Worm (Caenorhabditis elegans) whole organism, L4 larva: Measurements from ENCODE around the gene argn-1.

Experiments used
- D1046.2 ChIP-seq: fragments of 200-800 bp; sonication (Bioruptor generic); IDR thresholded peaks from 2 replicates; pipeline ENCODE4 v1.3.6; 2022; ENCODE audit warnings: missing genetic modification characterization, missing compliant biosample characterization
- F10B5.3 ChIP-seq: sonication (generic microtip); optimal IDR thresholded peaks from 2 replicates; lab custom pipeline; 2016; ENCODE audit warnings: mild to moderate bottlenecking, missing genetic modification characterization, missing compliant biosample characterization
- F26F4.8 ChIP-seq: fragments of 200-800 bp; sonication (Bioruptor generic); conservative IDR thresholded peaks from 2 replicates; pipeline ENCODE4 v1.3.6; 2022; ENCODE audit warnings: missing genetic modification characterization, missing compliant biosample characterization
- F37D6.2 ChIP-seq: sonication (generic microtip); optimal IDR thresholded peaks from 2 replicates; lab custom pipeline; 2016; ENCODE audit warnings: mild to moderate bottlenecking, missing genetic modification characterization, missing compliant biosample characterization
- F44E2.7 ChIP-seq: fragments of 200-800 bp; sonication (Bioruptor generic); IDR thresholded peaks from 2 replicates; pipeline ENCODE4 v2.1.2; 2022; ENCODE audit warnings: missing genetic modification characterization, missing compliant biosample characterization
- F49E8.2 ChIP-seq: sonication (generic microtip); optimal IDR thresholded peaks from 2 replicates; lab custom pipeline; 2016; ENCODE audit warnings: missing compliant biosample characterization, mild to moderate bottlenecking, missing genetic modification characterization, borderline replicate concordance
- T20F7.1 ChIP-seq: fragments of 200-800 bp; sonication (Bioruptor generic); optimal IDR thresholded peaks from 2 replicates; lab custom pipeline; 2018; ENCODE audit warnings: mild to moderate bottlenecking, missing genetic modification characterization, missing compliant biosample characterization
- Y5F2A.4 ChIP-seq: fragments of 200-800 bp; sonication (Bioruptor generic); optimal IDR thresholded peaks from 2 replicates; lab custom pipeline; 2018; ENCODE audit warnings: mild to moderate bottlenecking, missing genetic modification characterization, missing compliant biosample characterization
- ama-1 ChIP-seq: fragments of 150-350 bp; optimal IDR thresholded peaks from 2 replicates; lab custom pipeline; 2014; ENCODE audit warnings: inconsistent platforms, mixed read lengths
- arid-1 ChIP-seq: fragments of 200-800 bp; sonication (Bioruptor generic); conservative IDR thresholded peaks from 2 replicates; pipeline ENCODE4 v1.3.6; 2022; ENCODE audit warnings: missing genetic modification reagents, missing genetic modification characterization, missing compliant biosample characterization
- ceh-20 ChIP-seq: fragments of 200-800 bp; sonication (Bioruptor generic); IDR thresholded peaks from 2 replicates; pipeline ENCODE4 v1.3.6; 2022; ENCODE audit warnings: missing genetic modification reagents, missing genetic modification characterization, missing compliant biosample characterization
- ceh-28 ChIP-seq: fragments of 150-350 bp; optimal IDR thresholded peaks from 2 replicates; lab custom pipeline; 2014; ENCODE audit warnings: missing biosample characterization, missing genetic modification reagents, missing genetic modification characterization
- ceh-44 ChIP-seq: fragments of 200-800 bp; sonication (Bioruptor generic); IDR thresholded peaks from 2 replicates; pipeline ENCODE4 v1.3.6; 2022; ENCODE audit warnings: missing genetic modification reagents, missing genetic modification characterization, missing compliant biosample characterization
- ceh-62 ChIP-seq: sonication (generic microtip); optimal IDR thresholded peaks from 2 replicates; lab custom pipeline; 2017; ENCODE audit warnings: missing biosample characterization, missing genetic modification characterization
- ces-1 ChIP-seq: fragments of 150-350 bp; sonication (generic microtip); optimal IDR thresholded peaks from 4 replicates; lab custom pipeline; 2014; ENCODE audit warnings: missing biosample characterization, missing genetic modification reagents, missing genetic modification characterization
- daf-16 ChIP-seq, 3 experiments: sonication (generic microtip); optimal IDR thresholded peaks; 2 replicates each; lab custom pipeline; 2016 to 2017; ENCODE audit warnings: missing genetic modification characterization in 3 of 3, missing genetic modification reagents in 3 of 3, mild to moderate bottlenecking in 2 of 3, missing compliant biosample characterization in 2 of 3, missing biosample characterization in 1 of 3, moderate library complexity in 1 of 3
- dmd-6 ChIP-seq: fragments of 200-800 bp; sonication (Bioruptor generic); IDR thresholded peaks from 2 replicates; pipeline ENCODE4 v1.3.6; 2022; ENCODE audit warnings: missing genetic modification reagents, missing genetic modification characterization, missing compliant biosample characterization
- fkh-10 ChIP-seq: fragments of 150-350 bp; optimal IDR thresholded peaks from 2 replicates; lab custom pipeline; 2014; ENCODE audit warnings: missing biosample characterization, missing genetic modification reagents, missing genetic modification characterization
- fos-1 ChIP-seq: fragments of 150-350 bp; optimal IDR thresholded peaks from 2 replicates; lab custom pipeline; 2014; ENCODE audit warnings: missing biosample characterization, missing genetic modification characterization
- hif-1 ChIP-seq, 2 experiments: sonication (generic microtip); optimal IDR thresholded peaks; 2 replicates each; lab custom pipeline; 2016 to 2017; ENCODE audit warnings: missing compliant biosample characterization in 2 of 2, missing genetic modification characterization in 2 of 2, missing genetic modification reagents in 2 of 2, missing genotype in 2 of 2, mild to moderate bottlenecking in 1 of 2
- hlh-11 ChIP-seq: fragments of 200-800 bp; sonication (Bioruptor generic); optimal IDR thresholded peaks from 2 replicates; lab custom pipeline; 2018; ENCODE audit warnings: mild to moderate bottlenecking, missing genetic modification characterization, missing compliant biosample characterization
- hlh-30 ChIP-seq: sonication (generic microtip); optimal IDR thresholded peaks from 2 replicates; lab custom pipeline; 2017; ENCODE audit warnings: antibody characterized with exemption, mild to moderate bottlenecking, missing genetic modification characterization, missing compliant biosample characterization; ENCODE audit not compliant: insufficient read depth
- hmg-1.1 ChIP-seq: fragments of 200-800 bp; sonication (Bioruptor generic); IDR thresholded peaks from 2 replicates; pipeline ENCODE4 v1.3.6; 2022; ENCODE audit warnings: missing genetic modification reagents, missing genetic modification characterization, missing compliant biosample characterization
- lim-7 ChIP-seq: fragments of 200-800 bp; sonication (Bioruptor generic); IDR thresholded peaks from 2 replicates; pipeline ENCODE4 v1.3.6; 2022; ENCODE audit warnings: missing genetic modification characterization, missing compliant biosample characterization
- lin-1 ChIP-seq: fragments of 200-800 bp; sonication (Bioruptor generic); IDR thresholded peaks from 2 replicates; pipeline ENCODE4 v1.3.6; 2022; ENCODE audit warnings: missing genetic modification reagents, missing genetic modification characterization, missing compliant biosample characterization
- lin-13 ChIP-seq: fragments of 150-350 bp; optimal IDR thresholded peaks from 2 replicates; lab custom pipeline; 2014; ENCODE audit warnings: missing biosample characterization, missing genetic modification reagents, missing genetic modification characterization
- lir-3 ChIP-seq: sonication (generic microtip); optimal IDR thresholded peaks from 2 replicates; lab custom pipeline; 2016; ENCODE audit warnings: mild to moderate bottlenecking, missing genetic modification characterization, missing compliant biosample characterization
- lsy-2 ChIP-seq, 2 experiments: fragments of 150-350 bp in 1 of 2; sonication (generic microtip) in 1 of 2; optimal IDR thresholded peaks; 2 replicates each; lab custom pipeline; 2014 to 2017; ENCODE audit warnings: missing biosample characterization in 2 of 2, missing genetic modification characterization in 2 of 2
- madf-5 ChIP-seq, 2 experiments: fragments of 200-800 bp; sonication (Bioruptor generic); IDR thresholded peaks; 2 replicates each; pipeline ENCODE4 v1.3.6; 2022; ENCODE audit warnings: missing compliant biosample characterization in 2 of 2, missing genetic modification characterization in 2 of 2
- mdl-1 ChIP-seq, 2 experiments: fragments of 150-350 bp in 1 of 2; sonication (generic microtip) in 1 of 2; optimal IDR thresholded peaks; 2 replicates each; lab custom pipeline; 2014 to 2017; ENCODE audit warnings: missing biosample characterization in 2 of 2, missing genetic modification characterization in 2 of 2
- mxl-2 ChIP-seq: fragments of 200-800 bp; sonication (Bioruptor generic); conservative IDR thresholded peaks from 2 replicates; pipeline ENCODE4 v1.3.6; 2022; ENCODE audit warnings: missing genetic modification reagents, missing genetic modification characterization, missing compliant biosample characterization
- mxl-3 ChIP-seq: fragments of 200-800 bp; sonication (Bioruptor generic); optimal IDR thresholded peaks from 2 replicates; lab custom pipeline; 2018; ENCODE audit warnings: mild to moderate bottlenecking, missing genetic modification characterization, missing compliant biosample characterization
- nhr-10 ChIP-seq: fragments of 150-350 bp; optimal IDR thresholded peaks from 2 replicates; lab custom pipeline; 2014; ENCODE audit warnings: missing biosample characterization, missing genetic modification characterization
- nhr-11 ChIP-seq: fragments of 150-350 bp; optimal IDR thresholded peaks from 2 replicates; lab custom pipeline; 2014; ENCODE audit warnings: missing biosample characterization, missing genetic modification characterization
- nhr-25 ChIP-seq: sonication (generic microtip); optimal IDR thresholded peaks from 2 replicates; lab custom pipeline; 2017; ENCODE audit warnings: missing genetic modification characterization, mild to moderate bottlenecking, missing compliant biosample characterization, antibody characterized with exemption, moderate library complexity, borderline replicate concordance; ENCODE audit not compliant: insufficient read depth
- nhr-28 ChIP-seq: fragments of 150-350 bp; optimal IDR thresholded peaks from 2 replicates; lab custom pipeline; 2014; ENCODE audit warnings: missing biosample characterization, missing genetic modification characterization
- nhr-48 ChIP-seq: sonication (generic microtip); optimal IDR thresholded peaks from 2 replicates; lab custom pipeline; 2016; ENCODE audit warnings: mild to moderate bottlenecking, missing genetic modification characterization, missing compliant biosample characterization
- nhr-6 ChIP-seq: fragments of 150-350 bp; optimal IDR thresholded peaks from 2 replicates; lab custom pipeline; 2014; ENCODE audit warnings: missing biosample characterization, missing genetic modification characterization
- set-16 ChIP-seq: fragments of 200-800 bp; sonication (Bioruptor generic); IDR thresholded peaks from 2 replicates; pipeline ENCODE4 v1.3.6; 2022; ENCODE audit warnings: missing genetic modification reagents, missing genetic modification characterization, missing compliant biosample characterization
- skn-1 ChIP-seq: fragments of 150-350 bp; optimal IDR thresholded peaks from 2 replicates; lab custom pipeline; 2014; ENCODE audit warnings: missing biosample characterization, missing genetic modification characterization
- unc-130 ChIP-seq: sonication (generic microtip); optimal IDR thresholded peaks from 2 replicates; lab custom pipeline; 2016; ENCODE audit warnings: missing genetic modification reagents, missing genetic modification characterization, missing compliant biosample characterization
- unc-39 ChIP-seq: sonication (generic microtip); optimal IDR thresholded peaks from 2 replicates; lab custom pipeline; 2017; ENCODE audit warnings: missing biosample characterization, missing genetic modification characterization
- unc-62 ChIP-seq, 3 experiments: fragments of 150-350 bp in 1 of 3; sonication (generic microtip); optimal IDR thresholded peaks in 2 of 3; peaks in 1 of 3; 1 replicate in 1 of 3; 2 replicates in 2 of 3; lab custom pipeline; 2014 to 2017; ENCODE audit warnings: missing biosample characterization in 3 of 3, missing genetic modification characterization in 3 of 3, missing genetic modification reagents in 3 of 3, missing genotype in 1 of 3
- zag-1 ChIP-seq: fragments of 150-350 bp; optimal IDR thresholded peaks from 2 replicates; lab custom pipeline; 2014; ENCODE audit warnings: missing biosample characterization, missing genetic modification characterization
- zfp-2 ChIP-seq: sonication (generic microtip); optimal IDR thresholded peaks from 2 replicates; lab custom pipeline; 2016; ENCODE audit warnings: mild to moderate bottlenecking, missing genetic modification characterization, missing compliant biosample characterization
- zip-11 ChIP-seq: fragments of 200-800 bp; sonication (Bioruptor generic); IDR thresholded peaks from 2 replicates; pipeline ENCODE4 v1.3.6; 2022; ENCODE audit warnings: missing genetic modification characterization, missing compliant biosample characterization
- ztf-11 ChIP-seq: fragments of 150-350 bp; optimal IDR thresholded peaks from 2 replicates; lab custom pipeline; 2014; ENCODE audit warnings: missing biosample characterization, missing genetic modification characterization
- ztf-7 ChIP-seq: fragments of 150-350 bp; optimal IDR thresholded peaks from 2 replicates; lab custom pipeline; 2014; ENCODE audit warnings: missing biosample characterization, missing genetic modification characterization

The argn-1 gene

DNA sequence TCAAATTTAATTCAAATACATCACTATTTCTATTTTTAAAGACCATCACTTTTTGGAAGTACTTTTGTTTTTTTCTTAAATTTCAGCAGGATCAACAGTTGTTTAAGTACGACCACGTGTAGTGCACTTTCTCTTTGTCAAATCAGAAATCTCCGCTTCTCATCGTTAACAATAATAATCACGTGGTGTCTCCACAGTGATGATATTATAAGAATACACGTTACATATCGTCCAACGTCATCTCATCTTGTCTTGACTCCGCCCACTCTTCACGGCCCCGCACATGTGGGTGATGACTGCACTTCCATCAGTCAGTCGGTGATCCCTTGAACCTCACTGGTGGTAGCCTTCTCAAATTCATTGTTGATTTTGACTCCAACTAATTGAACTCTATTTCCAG lies at the start of gene argn-1:
argn-1 (plus strand) TSS at position 83 of the 400 bp plus-strand sequence.
- TF ChIP-seq F10B5.3, result no peak
- TF ChIP-seq dmd-6, result peak; percentile 45
- TF ChIP-seq skn-1 (tag; lab: Kevin White, UChicago), result no peak
- peak; percentile 75 for TF ChIP-seq hlh-30 (tag; lab: Kevin White, UChicago)
- no peak for TF ChIP-seq ces-1
- no peak for TF ChIP-seq T20F7.1 (GFP tag; lab: Kevin White, UChicago)
- no peak for TF ChIP-seq lin-1 (GFP tag; lab: Robert Waterston, UW)
- peak; percentile 13 to 65 for TF ChIP-seq mdl-1 (tag; optimal IDR thresholded peaks at IDR 0.05; lab: Kevin White, UChicago)
- TF ChIP-seq arid-1, result no peak
- TF ChIP-seq fos-1, result no peak
- no peak for TF ChIP-seq ceh-44 (GFP tag; lab: Robert Waterston, UW)
- TF ChIP-seq madf-5 (GFP tag; IDR thresholded peaks at IDR 0.05; lab: Robert Waterston, UW), result 0 out of 4 replicates have a peak, but pooled peaks of 1 of the 2 experiments have one; percentile 17
- TF ChIP-seq nhr-28 (tag; lab: Kevin White, UChicago), result peak; percentile 82
- peak; percentile 72 for TF ChIP-seq hlh-11 (tag; lab: Kevin White, UChicago)
- TF ChIP-seq nhr-25 (tag; lab: Kevin White, UChicago), result peak; percentile 53
- TF ChIP-seq mxl-2 (GFP tag; lab: Robert Waterston, UW), result no peak
- no peak for TF ChIP-seq F44E2.7
- TF ChIP-seq nhr-48 (tag; lab: Kevin White, UChicago), result peak; percentile 58
- TF ChIP-seq lsy-2 (tag; optimal IDR thresholded peaks at IDR 0.05; lab: Kevin White, UChicago), result peak in 1 of 2 experiments; percentile 41
- peak; percentile 96 for TF ChIP-seq mxl-3 (GFP tag; lab: Kevin White, UChicago)
- TF ChIP-seq, all 104 proteins: peak for 10

DNA sequence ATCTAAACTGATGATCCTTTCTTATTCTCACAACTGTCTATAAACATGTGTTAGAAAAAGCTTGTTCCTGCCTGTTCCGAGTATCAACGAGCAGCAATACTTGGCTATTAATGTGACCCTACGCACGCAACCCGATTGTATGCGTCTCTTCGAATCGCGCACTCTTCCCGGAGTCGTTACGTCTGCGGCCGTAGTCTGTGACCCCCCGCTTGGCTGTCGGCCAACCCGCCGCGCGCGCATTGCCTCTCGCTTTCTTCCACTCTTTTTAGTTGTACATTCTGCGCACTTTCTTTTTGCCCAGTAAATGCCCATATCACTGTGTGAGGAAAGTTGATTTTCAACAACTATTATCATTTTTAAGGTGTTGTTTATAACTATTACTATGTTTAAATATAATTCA lies 38.0 kb upstream of the argn-1 start:
- TF ChIP-seq F37D6.2 (tag; lab: Kevin White, UChicago), result no peak
- no peak for TF ChIP-seq lin-13 (GFP tag; lab: Kevin White, UChicago)
- TF ChIP-seq unc-62 (GFP tag; optimal IDR thresholded peaks at IDR 0.05 in 1 of 2; lab: Kevin White, UChicago), result no peak
- no peak for TF ChIP-seq unc-62 (tag; optimal IDR thresholded peaks at IDR 0.05; lab: Kevin White, UChicago)
- TF ChIP-seq zfp-2 (tag; lab: Kevin White, UChicago), result no peak
- no peak for TF ChIP-seq nhr-6
- peak in 1 of 2 experiments; percentile 51 for TF ChIP-seq hif-1 (tag; optimal IDR thresholded peaks at IDR 0.05; lab: Kevin White, UChicago)
- no peak for TF ChIP-seq zip-11 (GFP tag; lab: Robert Waterston, UW)
- peak; percentile 67 for TF ChIP-seq hmg-1.1 (GFP tag; lab: Robert Waterston, UW)
- no peak for TF ChIP-seq madf-5 (GFP tag; IDR thresholded peaks at IDR 0.05; lab: Robert Waterston, UW)
- TF ChIP-seq nhr-10 (tag; lab: Kevin White, UChicago), result no peak
- TF ChIP-seq ceh-62 (tag; lab: Kevin White, UChicago), result no peak
- no peak for TF ChIP-seq ces-1
- peak; percentile 45 for TF ChIP-seq hlh-30 (tag; lab: Kevin White, UChicago)
- TF ChIP-seq lir-3 (tag; lab: Kevin White, UChicago), result no peak
- no peak for TF ChIP-seq ztf-7 (tag; lab: Kevin White, UChicago)
- no peak for TF ChIP-seq unc-39
- peak; percentile 25 for TF ChIP-seq nhr-28 (tag; lab: Kevin White, UChicago)
- TF ChIP-seq ztf-11 (tag; lab: Kevin White, UChicago), result no peak
- no peak for TF ChIP-seq F26F4.8 (GFP tag; lab: Robert Waterston, UW)
- 0 out of 2 replicates have a peak, but pooled peaks have one; percentile 44 for TF ChIP-seq ceh-20 (GFP tag; lab: Robert Waterston, UW)
- TF ChIP-seq lim-7 (GFP tag; lab: Robert Waterston, UW), result 0 out of 2 replicates have a peak, but pooled peaks have one; percentile 41
- TF ChIP-seq nhr-11 (tag; lab: Kevin White, UChicago), result peak; percentile 48
- TF ChIP-seq F49E8.2 (tag; lab: Kevin White, UChicago), result no peak
- TF ChIP-seq fkh-10 (GFP tag; lab: Kevin White, UChicago), result no peak
- TF ChIP-seq ama-1, result no peak
- TF ChIP-seq skn-1 (tag; lab: Kevin White, UChicago), result no peak
- peak; percentile 21; the same call in 1 of the 2 replicates for TF ChIP-seq dmd-6
- no peak for TF ChIP-seq unc-130
- peak; percentile 72 for TF ChIP-seq set-16 (GFP tag; lab: Robert Waterston, UW)
- TF ChIP-seq D1046.2 (GFP tag; lab: Robert Waterston, UW), result no peak
- peak in 1 of 2 experiments; percentile 14 for TF ChIP-seq daf-16 (GFP tag; optimal IDR thresholded peaks at IDR 0.05; lab: Kevin White, UChicago)
- no peak for TF ChIP-seq daf-16 (tag; optimal IDR thresholded peaks at IDR 0.05; lab: Kevin White, UChicago)
- no peak for TF ChIP-seq Y5F2A.4
- TF ChIP-seq ceh-28 (tag; lab: Kevin White, UChicago), result no peak
- TF ChIP-seq ceh-44 (GFP tag; lab: Robert Waterston, UW), result no peak
- TF ChIP-seq zag-1 (tag; lab: Kevin White, UChicago), result no peak
- peak; percentile 38 for TF ChIP-seq mxl-3 (GFP tag; lab: Kevin White, UChicago)
